Fruit fly (Drosophila melanogaster): Measurements from ENCODE around the gene Mcm2.

Gene Mcm2

dm6 chr3R:8239472-8240301, 25.1 kb upstream of the Mcm2 start (continued):
- TF ChIP-seq esg (GFP tag; conservative IDR thresholded peaks at IDR 0.05) (no peak; the same call in none of the 2 replicates), CG2116 (GFP tag; optimal IDR thresholded peaks at IDR 0.05) (peak; percentile 71), CG33557 (GFP tag; optimal IDR thresholded peaks at IDR 0.05) (peak; percentile 90), Drgx (GFP tag; IDR thresholded peaks at IDR 0.05) (peak; percentile 73), CG34422 (GFP tag; IDR thresholded peaks at IDR 0.05) (peak; percentile 64), ac (GFP tag; optimal IDR thresholded peaks at IDR 0.05) (peak; percentile 50), pita (GFP tag; optimal IDR thresholded peaks at IDR 0.05) (no peak), CG7745 (tag; optimal IDR thresholded peaks at IDR 0.05) (no peak), sug (tag; optimal IDR thresholded peaks at IDR 0.05) (peak; percentile 92), mirr (GFP tag; optimal IDR thresholded peaks at IDR 0.05) (no peak), zen (tag; optimal IDR thresholded peaks at IDR 0.05) (peak; percentile 66), CG2875 (GFP tag; optimal IDR thresholded peaks at IDR 0.05) (peak; percentile 84), CG14014 (GFP tag; IDR thresholded peaks at IDR 0.05) (peak; percentile 69), CG1647 (GFP tag; optimal IDR thresholded peaks at IDR 0.05) (peak; percentile 47), sna (GFP tag; IDR thresholded peaks at IDR 0.05; ENCODE audit: partially characterized antibody) (no peak), HLH4C (GFP tag; IDR thresholded peaks at IDR 0.05; ENCODE audit: partially characterized antibody) (no peak), CG15269 (tag; optimal IDR thresholded peaks at IDR 0.05) (peak; percentile 93), CG15011 (GFP tag; optimal IDR thresholded peaks at IDR 0.05) (peak; percentile 91), emc (GFP tag; optimal IDR thresholded peaks at IDR 0.05) (peak; percentile 21), NC2α (GFP tag; optimal IDR thresholded peaks at IDR 0.05) (peak; percentile 45), CG7839 (tag; optimal IDR thresholded peaks at IDR 0.05) (peak; percentile 94), ase (GFP tag; IDR thresholded peaks at IDR 0.05) (no peak; the same call in 1 of the 3 replicates), Hr3 (GFP tag; optimal IDR thresholded peaks at IDR 0.05) (peak; percentile 85), tgo (GFP tag; IDR thresholded peaks at IDR 0.05) (peak; percentile 64), z (GFP tag; IDR thresholded peaks at IDR 0.05) (no peak), CG10321 (GFP tag; IDR thresholded peaks at IDR 0.05) (no peak), Mad (GFP tag; optimal IDR thresholded peaks at IDR 0.05) (peak; percentile 72), Atf-2 (GFP tag; optimal IDR thresholded peaks at IDR 0.05) (peak; percentile 72), unc-4 (GFP tag; IDR thresholded peaks at IDR 0.05; ENCODE audit: partially characterized antibody) (no peak), CG33213 (GFP tag; optimal IDR thresholded peaks at IDR 0.05) (no peak), Hand (GFP tag; optimal IDR thresholded peaks at IDR 0.05) (peak; percentile 85), CG10543 (GFP tag; optimal IDR thresholded peaks at IDR 0.05) (peak; percentile 95), Awh (GFP tag; IDR thresholded peaks at IDR 0.05) (peak; percentile 48), nerfin-2 (GFP tag; IDR thresholded peaks at IDR 0.05; ENCODE audit: partially characterized antibody) (no peak), CG11560 (tag; IDR thresholded peaks at IDR 0.05) (peak; percentile 62; the same call in 1 of the 3 replicates), nau (GFP tag; optimal IDR thresholded peaks at IDR 0.05) (peak; percentile 89), chif (GFP tag; optimal IDR thresholded peaks at IDR 0.05) (peak; percentile 73 to 75), Dref (GFP tag; IDR thresholded peaks at IDR 0.05) (no peak), CG5180 (GFP tag; optimal IDR thresholded peaks at IDR 0.05) (peak; percentile 84), CG6272 (GFP tag; IDR thresholded peaks at IDR 0.05) (no peak; the same call in 1 of the 2 replicates), CG4424 (GFP tag; optimal IDR thresholded peaks at IDR 0.05) (peak; percentile 93), CG9876 (GFP tag; optimal IDR thresholded peaks at IDR 0.05) (peak; percentile 22), CG17829 (tag; optimal IDR thresholded peaks at IDR 0.05) (peak; percentile 92), ken (GFP tag; IDR thresholded peaks at IDR 0.05) (no peak; the same call in 2 of the 3 replicates), CG11247 (GFP tag; IDR thresholded peaks at IDR 0.05) (peak; percentile 50), CG1603 (tag; optimal IDR thresholded peaks at IDR 0.05) (peak; percentile 37), PHDP (tag; optimal IDR thresholded peaks at IDR 0.05) (peak; percentile 90), amos (GFP tag; IDR thresholded peaks at IDR 0.05; ENCODE audit: partially characterized antibody) (no peak)

All from whole organism, embryonic.